Fruit fly (Drosophila melanogaster) whole organism, prepupa: ENCODE data around the gene Smvt.

Source experiments
- CG10631 ChIP-seq: fragments of 200-800 bp; sonication (Bioruptor generic); optimal IDR thresholded peaks from 2 replicates; lab custom pipeline; 2016; ENCODE audit warnings: missing biosample characterization, missing genetic modification characterization
- CG10669 ChIP-seq: fragments of 200-800 bp; sonication (Bioruptor generic); optimal IDR thresholded peaks from 3 replicates; lab custom pipeline; 2018; ENCODE audit warnings: missing biosample characterization, mild to moderate bottlenecking, missing genetic modification characterization, moderate library complexity
- CG11762 ChIP-seq: fragments of 200-800 bp; sonication (Bioruptor generic); optimal IDR thresholded peaks from 3 replicates; lab custom pipeline; 2016; ENCODE audit warnings: missing biosample characterization, missing genetic modification characterization; ENCODE audit not compliant: insufficient read depth
- CG15336 ChIP-seq: fragments of 200-800 bp; sonication (Bioruptor generic); IDR thresholded peaks from 2 replicates; pipeline ENCODE4 v1.3.6; 2022; ENCODE audit warnings: missing biosample characterization, missing genetic modification characterization
- CG1621 ChIP-seq: fragments of 200-800 bp; sonication (Bioruptor generic); optimal IDR thresholded peaks from 3 replicates; lab custom pipeline; 2018; ENCODE audit warnings: missing biosample characterization, mild to moderate bottlenecking, missing genetic modification characterization
- CG3032 ChIP-seq: fragments of 200-800 bp; optimal IDR thresholded peaks from 2 replicates; lab custom pipeline; 2019; ENCODE audit warnings: missing biosample characterization, mild to moderate bottlenecking, missing genetic modification characterization, moderate library complexity
- CG31627 ChIP-seq: fragments of 200-800 bp; sonication (Bioruptor generic); optimal IDR thresholded peaks from 3 replicates; lab custom pipeline; 2016; ENCODE audit warnings: missing biosample characterization, missing genetic modification characterization
- CG32006 ChIP-seq: fragments of 200-800 bp; sonication (Bioruptor generic); optimal IDR thresholded peaks from 3 replicates; lab custom pipeline; 2017; ENCODE audit warnings: missing biosample characterization, mild to moderate bottlenecking, missing genetic modification characterization
- CG3919 ChIP-seq: fragments of 200-800 bp; sonication (Bioruptor generic); optimal IDR thresholded peaks from 3 replicates; lab custom pipeline; 2016; ENCODE audit warnings: missing biosample characterization, missing genetic modification characterization
- CG4318 ChIP-seq: fragments of 200-800 bp; sonication (Bioruptor generic); optimal IDR thresholded peaks from 3 replicates; lab custom pipeline; 2017; ENCODE audit warnings: missing biosample characterization, mild to moderate bottlenecking, missing genetic modification characterization
- CG6163 ChIP-seq: fragments of 200-800 bp; sonication (Bioruptor generic); IDR thresholded peaks from 3 replicates; pipeline ENCODE4 v1.3.6; 2022; ENCODE audit warnings: missing biosample characterization, missing genetic modification characterization
- CG6792 ChIP-seq: fragments of 200-800 bp; sonication (Bioruptor generic); optimal IDR thresholded peaks from 3 replicates; lab custom pipeline; 2016; ENCODE audit warnings: missing biosample characterization, missing genetic modification characterization
- CG6808 ChIP-seq: fragments of 200-800 bp; sonication (Bioruptor generic); optimal IDR thresholded peaks from 3 replicates; lab custom pipeline; 2017; ENCODE audit warnings: missing biosample characterization, missing genetic modification characterization, mild to moderate bottlenecking, moderate library complexity, missing genetic modification reagents
- CG6854 ChIP-seq: fragments of 200-800 bp; sonication (Bioruptor generic); optimal IDR thresholded peaks from 2 replicates; lab custom pipeline; 2017; ENCODE audit warnings: missing biosample characterization, mild to moderate bottlenecking, missing genetic modification characterization
- CG8319 ChIP-seq: fragments of 200-800 bp; sonication (Bioruptor generic); optimal IDR thresholded peaks from 3 replicates; lab custom pipeline; 2016; ENCODE audit warnings: missing biosample characterization, missing genetic modification characterization
- CG9139 ChIP-seq: fragments of 200-800 bp; sonication (Bioruptor generic); optimal IDR thresholded peaks from 3 replicates; lab custom pipeline; 2017; ENCODE audit warnings: missing biosample characterization, mild to moderate bottlenecking, missing genetic modification characterization
- Eip78C ChIP-seq: fragments of 200-800 bp; sonication (Bioruptor generic); peaks from one replicate; lab custom pipeline; 2016; ENCODE audit warnings: missing biosample characterization, missing genetic modification characterization
- Ets21C ChIP-seq: fragments of 200-800 bp; sonication (Bioruptor generic); optimal IDR thresholded peaks from 3 replicates; lab custom pipeline; 2016; ENCODE audit warnings: missing biosample characterization, missing genetic modification characterization
- Ets96B ChIP-seq: fragments of 200-800 bp; optimal IDR thresholded peaks from 2 replicates; lab custom pipeline; 2019; ENCODE audit warnings: missing biosample characterization, mild to moderate bottlenecking, missing genetic modification characterization, moderate library complexity
- Hr38 ChIP-seq: sonication (Bioruptor generic); optimal IDR thresholded peaks from 2 replicates; lab custom pipeline; 2016; ENCODE audit warnings: missing biosample characterization, missing genetic modification characterization
- Hr39 ChIP-seq: fragments of 200-800 bp; sonication (Bioruptor generic); optimal IDR thresholded peaks from 2 replicates; lab custom pipeline; 2016; ENCODE audit warnings: missing biosample characterization, missing genetic modification characterization
- Lpt ChIP-seq: fragments of 200-800 bp; sonication (Bioruptor generic); optimal IDR thresholded peaks from 3 replicates; lab custom pipeline; 2016; ENCODE audit warnings: missing biosample characterization, missing genetic modification characterization
- Met ChIP-seq: fragments of 200-800 bp; sonication (Bioruptor generic); optimal IDR thresholded peaks from 3 replicates; lab custom pipeline; 2016; ENCODE audit warnings: missing biosample characterization, missing genetic modification characterization
- OdsH ChIP-seq: fragments of 200-800 bp; sonication (Bioruptor generic); optimal IDR thresholded peaks from 3 replicates; lab custom pipeline; 2016; ENCODE audit warnings: missing biosample characterization, missing genetic modification characterization
- Smox ChIP-seq: fragments of 200-800 bp; sonication (Bioruptor generic); optimal IDR thresholded peaks from 3 replicates; lab custom pipeline; 2016; ENCODE audit warnings: missing biosample characterization, missing genetic modification characterization
- Sox102F ChIP-seq: fragments of 200-800 bp; sonication (Bioruptor generic); optimal IDR thresholded peaks from 2 replicates; lab custom pipeline; 2016; ENCODE audit warnings: missing biosample characterization, mild to moderate bottlenecking, missing genetic modification characterization
- Sox14 ChIP-seq: fragments of 200-800 bp; sonication (Bioruptor generic); optimal IDR thresholded peaks from 3 replicates; lab custom pipeline; 2016; ENCODE audit warnings: missing biosample characterization, missing genetic modification characterization
- Sox15 ChIP-seq: fragments of 200-800 bp; sonication (Bioruptor generic); optimal IDR thresholded peaks from 3 replicates; lab custom pipeline; 2016; ENCODE audit warnings: missing biosample characterization, missing genetic modification characterization
- achi ChIP-seq: fragments of 200-800 bp; sonication (Bioruptor generic); optimal IDR thresholded peaks from 3 replicates; lab custom pipeline; 2016; ENCODE audit warnings: missing biosample characterization, missing genetic modification characterization
- acj6 ChIP-seq: fragments of 200-800 bp; sonication (Bioruptor generic); optimal IDR thresholded peaks from 3 replicates; lab custom pipeline; 2016; ENCODE audit warnings: missing biosample characterization, missing genetic modification characterization
- cyc ChIP-seq: fragments of 200-800 bp; sonication (Bioruptor generic); optimal IDR thresholded peaks from 3 replicates; lab custom pipeline; 2016; ENCODE audit warnings: missing biosample characterization, missing genetic modification characterization
- dac ChIP-seq: fragments of 200-800 bp; sonication (Bioruptor generic); optimal IDR thresholded peaks from 2 replicates; lab custom pipeline; 2017; ENCODE audit warnings: missing biosample characterization, mild to moderate bottlenecking, missing genetic modification characterization
- dsx ChIP-seq: fragments of 200-800 bp; optimal IDR thresholded peaks from 3 replicates; lab custom pipeline; 2019; ENCODE audit warnings: missing biosample characterization, mild to moderate bottlenecking, missing genetic modification characterization, moderate library complexity; ENCODE audit not compliant: poor library complexity, severe bottlenecking
- eg ChIP-seq: fragments of 200-800 bp; sonication (Bioruptor generic); IDR thresholded peaks from 3 replicates; pipeline ENCODE4 v1.3.6; 2022; ENCODE audit warnings: missing biosample characterization, missing genetic modification characterization
- fd59A ChIP-seq: fragments of 200-800 bp; sonication (Bioruptor generic); optimal IDR thresholded peaks from 2 replicates; lab custom pipeline; 2017; ENCODE audit warnings: missing biosample characterization, mild to moderate bottlenecking, missing genetic modification characterization, missing genetic modification reagents
- fd85E ChIP-seq: fragments of 200-800 bp; sonication (Bioruptor generic); optimal IDR thresholded peaks from 3 replicates; lab custom pipeline; 2016; ENCODE audit warnings: missing biosample characterization, missing genetic modification characterization
- fkh ChIP-seq: fragments of 200-800 bp; sonication (Bioruptor generic); optimal IDR thresholded peaks from 3 replicates; lab custom pipeline; 2017; ENCODE audit warnings: missing biosample characterization, mild to moderate bottlenecking, missing genetic modification characterization, moderate library complexity
- lz ChIP-seq: fragments of 200-800 bp; sonication (Bioruptor generic); optimal IDR thresholded peaks from 3 replicates; lab custom pipeline; 2016; ENCODE audit warnings: missing biosample characterization, missing genetic modification characterization
- net ChIP-seq: fragments of 200-800 bp; sonication (Bioruptor generic); optimal IDR thresholded peaks from 3 replicates; lab custom pipeline; 2016; ENCODE audit warnings: missing biosample characterization, missing genetic modification characterization
- pdm3 ChIP-seq: fragments of 200-800 bp; sonication (Bioruptor generic); optimal IDR thresholded peaks from 3 replicates; lab custom pipeline; 2016; ENCODE audit warnings: missing biosample characterization, missing genetic modification characterization
- salr ChIP-seq, 2 experiments: fragments of 200-800 bp; sonication (Bioruptor generic); optimal IDR thresholded peaks; 3 replicates each; lab custom pipeline; 2016 to 2018; ENCODE audit warnings: missing biosample characterization in 2 of 2, missing genetic modification characterization in 2 of 2, mild to moderate bottlenecking in 1 of 2
- ss ChIP-seq, 2 experiments: fragments of 200-800 bp; sonication (Bioruptor generic); optimal IDR thresholded peaks; 2 replicates in 1 of 2; 3 replicates in 1 of 2; lab custom pipeline; 2017 to 2018; ENCODE audit warnings: mild to moderate bottlenecking in 2 of 2, missing biosample characterization in 2 of 2, missing genetic modification characterization in 2 of 2, moderate library complexity in 1 of 2
- svp ChIP-seq: fragments of 200-800 bp; sonication (Bioruptor generic); peaks from one replicate; lab custom pipeline; 2016; ENCODE audit warnings: missing biosample characterization, missing genetic modification characterization
- topi ChIP-seq: fragments of 200-800 bp; sonication (Bioruptor generic); optimal IDR thresholded peaks from 3 replicates; lab custom pipeline; 2016; ENCODE audit warnings: missing biosample characterization, missing genetic modification characterization
- vri ChIP-seq: fragments of 200-800 bp; sonication (Bioruptor generic); optimal IDR thresholded peaks from 3 replicates; lab custom pipeline; 2016; ENCODE audit warnings: missing biosample characterization, mild to moderate bottlenecking, missing genetic modification characterization

Smvt gene

dm6 chr3R:31718168-31718565, 43.2 kb downstream of the Smvt start (continued):
- no peak for TF ChIP-seq CG6163 (GFP tag; lab: Robert Waterston, UW)
- TF ChIP-seq svp (GFP tag; lab: Kevin White, UChicago), result peak; percentile 74
- TF ChIP-seq ss (GFP tag; optimal IDR thresholded peaks at IDR 0.05; lab: Kevin White, UChicago), result no peak
- no peak for TF ChIP-seq Hr38
- TF ChIP-seq CG31627 (GFP tag; lab: Kevin White, UChicago), result peak; percentile 28
- TF ChIP-seq fd85E, result no peak
- peak; percentile 16 for TF ChIP-seq Sox15 (GFP tag; lab: Kevin White, UChicago)
- no peak for TF ChIP-seq CG10669 (GFP tag; lab: Kevin White, UChicago)
- TF ChIP-seq CG15336 (GFP tag; lab: Robert Waterston, UW), result 0 out of 2 replicates have a peak, but pooled peaks have one; percentile 14
- peak; percentile 44 for TF ChIP-seq CG8319 (GFP tag; lab: Kevin White, UChicago)
- TF ChIP-seq vri (GFP tag; lab: Kevin White, UChicago), result peak; percentile 3
- TF ChIP-seq achi (GFP tag; lab: Kevin White, UChicago), result peak; percentile 53
- no peak for TF ChIP-seq salr (GFP tag; optimal IDR thresholded peaks at IDR 0.05; lab: Kevin White, UChicago)
- TF ChIP-seq CG3919 (GFP tag; lab: Kevin White, UChicago), result peak; percentile 31
- TF ChIP-seq dsx (GFP tag; lab: Kevin White, UChicago), result no peak
- peak; percentile 59 for TF ChIP-seq acj6 (GFP tag; lab: Kevin White, UChicago)
- no peak for TF ChIP-seq fd59A
- TF ChIP-seq CG6854 (GFP tag; lab: Kevin White, UChicago), result no peak
- TF ChIP-seq topi (GFP tag; lab: Kevin White, UChicago), result peak; percentile 46
- TF ChIP-seq CG10631 (GFP tag; lab: Kevin White, UChicago), result peak; percentile 35
- peak; percentile 8 for TF ChIP-seq Ets96B (tag; lab: Kevin White, UChicago)

- TF ChIP-seq CG8319 (GFP tag; lab: Kevin White, UChicago) (peak; percentile 63), CG1621 (tag; lab: Kevin White, UChicago) (peak; percentile 79), CG6854 (GFP tag; lab: Kevin White, UChicago) (peak; percentile 39), CG32006 (GFP tag; lab: Kevin White, UChicago) (peak; percentile 86), Ets96B (tag; lab: Kevin White, UChicago) (peak; percentile 80), CG3032 (tag; lab: Kevin White, UChicago) (peak; percentile 84), fd85E (peak; percentile 56), CG3919 (GFP tag; lab: Kevin White, UChicago) (peak; percentile 80), CG10669 (GFP tag; lab: Kevin White, UChicago) (peak; percentile 83), Sox15 (GFP tag; lab: Kevin White, UChicago) (peak; percentile 81), svp (GFP tag; lab: Kevin White, UChicago) (peak; percentile 91), Smox (peak; percentile 85), Lpt (GFP tag; lab: Kevin White, UChicago) (peak; percentile 64), cyc (peak; percentile 84), OdsH (GFP tag; lab: Kevin White, UChicago) (peak; percentile 88), Met (GFP tag; lab: Kevin White, UChicago) (peak; percentile 89), acj6 (GFP tag; lab: Kevin White, UChicago) (peak; percentile 87), eg (GFP tag; lab: Robert Waterston, UW) (peak; percentile 55; the same call in 1 of the 3 replicates), CG11762 (GFP tag; lab: Kevin White, UChicago) (peak; percentile 71), pdm3 (GFP tag; lab: Kevin White, UChicago) (peak; percentile 87), CG9139 (GFP tag; lab: Kevin White, UChicago) (peak; percentile 65), CG6163 (GFP tag; lab: Robert Waterston, UW) (peak; percentile 70), dsx (GFP tag; lab: Kevin White, UChicago) (peak; percentile 76), Ets21C (GFP tag; lab: Kevin White, UChicago) (peak; percentile 84), CG6808 (peak; percentile 79), dac (GFP tag; lab: Kevin White, UChicago) (peak; percentile 58), Eip78C (GFP tag; lab: Kevin White, UChicago) (peak; percentile 95), lz (GFP tag; lab: Kevin White, UChicago) (peak; percentile 86), fkh (GFP tag; lab: Kevin White, UChicago) (no peak), net (GFP tag; lab: Kevin White, UChicago) (peak; percentile 79), CG4318 (peak; percentile 63), Sox102F (GFP tag; lab: Kevin White, UChicago) (peak; percentile 84), CG6792 (GFP tag; lab: Kevin White, UChicago) (peak; percentile 81), fd59A (peak; percentile 83), CG15336 (GFP tag; lab: Robert Waterston, UW) (peak; percentile 74), Hr39 (GFP tag; lab: Kevin White, UChicago) (peak; percentile 87), Sox14 (GFP tag; lab: Kevin White, UChicago) (peak; percentile 90)
These were observed 43.8 kb downstream of the Smvt start for dm6 chr3R:31717299-31718167.
